Fruit fly (Drosophila melanogaster) whole organism, adult: ENCODE results near the gene HP1c.
A peak's percentile ranks its signal among the peaks of the same experiment; 100 is the strongest.

Experiments used
- CG11617 ChIP-seq: fragments of 200-800 bp; sonication (Bioruptor generic); optimal IDR thresholded peaks from 2 replicates; lab custom pipeline; 2017; ENCODE audit warnings: mild to moderate bottlenecking, missing biosample characterization, missing genetic modification reagents, missing genetic modification characterization
- CG12768 ChIP-seq: fragments of 200-800 bp; sonication (Bioruptor generic); optimal IDR thresholded peaks from 2 replicates; lab custom pipeline; 2017; ENCODE audit warnings: missing biosample characterization, missing genetic modification characterization, mild to moderate bottlenecking, moderate library complexity, missing genetic modification reagents
- CG14711 ChIP-seq: fragments of 200-800 bp; sonication (Bioruptor generic); optimal IDR thresholded peaks from 2 replicates; lab custom pipeline; 2018; ENCODE audit warnings: missing biosample characterization, mild to moderate bottlenecking, missing genetic modification characterization, moderate library complexity
- CG1620 ChIP-seq: fragments of 200-800 bp; sonication (Bioruptor generic); optimal IDR thresholded peaks from 2 replicates; lab custom pipeline; 2016; ENCODE audit warnings: missing biosample characterization, missing genetic modification characterization
- CG33017 ChIP-seq: fragments of 200-800 bp; sonication (Bioruptor generic); optimal IDR thresholded peaks from 2 replicates; lab custom pipeline; 2018; ENCODE audit warnings: missing biosample characterization, mild to moderate bottlenecking, missing genetic modification characterization, moderate library complexity
- CG5204 ChIP-seq: fragments of 200-800 bp; sonication (Bioruptor generic); optimal IDR thresholded peaks from 2 replicates; lab custom pipeline; 2016; ENCODE audit warnings: missing biosample characterization, missing genetic modification characterization
- CG7045 ChIP-seq: fragments of 200-800 bp; sonication (Bioruptor generic); optimal IDR thresholded peaks from 2 replicates; lab custom pipeline; 2017; ENCODE audit warnings: missing biosample characterization, mild to moderate bottlenecking, missing genetic modification characterization
- CG7101 ChIP-seq: fragments of 200-800 bp; sonication (Bioruptor generic); optimal IDR thresholded peaks from 2 replicates; lab custom pipeline; 2018; ENCODE audit warnings: missing biosample characterization, mild to moderate bottlenecking, missing genetic modification characterization, moderate library complexity
- Clk ChIP-seq: fragments of 200-800 bp; sonication (Bioruptor generic); optimal IDR thresholded peaks from 2 replicates; lab custom pipeline; 2017; ENCODE audit warnings: missing biosample characterization, missing genetic modification characterization
- Crg-1 ChIP-seq: fragments of 200-800 bp; sonication (Bioruptor generic); optimal IDR thresholded peaks from 2 replicates; lab custom pipeline; 2016; ENCODE audit warnings: missing biosample characterization, missing genetic modification characterization
- Mnt ChIP-seq: fragments of 200-800 bp; sonication (Bioruptor generic); optimal IDR thresholded peaks from 2 replicates; lab custom pipeline; 2016; ENCODE audit warnings: missing biosample characterization, mild to moderate bottlenecking, missing genetic modification characterization
- bab1 ChIP-seq: fragments of 200-800 bp; sonication (Bioruptor generic); optimal IDR thresholded peaks from 3 replicates; lab custom pipeline; 2019; ENCODE audit warnings: missing biosample characterization, mild to moderate bottlenecking, missing genetic modification characterization, moderate library complexity
- cic ChIP-seq: fragments of 200-800 bp; sonication (Bioruptor generic); optimal IDR thresholded peaks from 2 replicates; lab custom pipeline; 2017; ENCODE audit warnings: missing biosample characterization, mild to moderate bottlenecking, missing genetic modification characterization, moderate library complexity
- cnc ChIP-seq, 2 experiments: fragments of >200 bp; optimal IDR thresholded peaks; 2 replicates each; lab custom pipeline; 2017
- kay ChIP-seq: fragments of 200-800 bp; sonication (Bioruptor generic); peaks from one replicate; lab custom pipeline; 2016; ENCODE audit warnings: missing biosample characterization, missing genetic modification characterization, borderline replicate concordance
- ovo ChIP-seq: fragments of 200-800 bp; sonication (Bioruptor generic); optimal IDR thresholded peaks from 2 replicates; lab custom pipeline; 2016; ENCODE audit warnings: missing biosample characterization, missing genetic modification characterization
- pad ChIP-seq: fragments of 200-800 bp; sonication (Bioruptor generic); optimal IDR thresholded peaks from 3 replicates; lab custom pipeline; 2017; ENCODE audit warnings: missing biosample characterization, missing genetic modification characterization, mild to moderate bottlenecking, moderate library complexity, missing genetic modification reagents
- tj ChIP-seq: fragments of 200-800 bp; sonication (Bioruptor generic); optimal IDR thresholded peaks from 3 replicates; lab custom pipeline; 2017; ENCODE audit warnings: missing biosample characterization, mild to moderate bottlenecking, missing genetic modification characterization, moderate library complexity
- toe ChIP-seq: fragments of 200-800 bp; sonication (Bioruptor generic); optimal IDR thresholded peaks from 2 replicates; lab custom pipeline; 2016; ENCODE audit warnings: missing biosample characterization, missing genetic modification characterization

The HP1c gene

dm6 chr3R:22745432-22745831 is at the start of gene HP1c, which contains the start of gene vret:
Gene HP1c, plus strand, starts transcription at chr3R:22745620.
Gene vret, minus strand, starts transcription at chr3R:22745581.
- TF ChIP-seq bab1 (GFP tag; lab: Kevin White, UChicago) (peak; percentile 17), cnc (optimal IDR thresholded peaks at IDR 0.05; lab: Kevin White, UChicago) (no peak)

dm6 chr3R:22698208-22698607 is 47.2 kb upstream of the HP1c start, which contains the start of gene Cyp6d4:
Gene Cyp6d4, plus strand, starts transcription at chr3R:22698319.
- TF ChIP-seq Mnt (GFP tag; lab: Kevin White, UChicago) (no peak), kay (GFP tag; lab: Kevin White, UChicago) (no peak), bab1 (GFP tag; lab: Kevin White, UChicago) (peak; percentile 11)

- no peak for TF ChIP-seq CG5204
- TF ChIP-seq CG7101: no peak
- TF ChIP-seq Clk (GFP tag; lab: Kevin White, UChicago): no peak
- no peak for TF ChIP-seq CG7045 (GFP tag; lab: Kevin White, UChicago)
- no peak for TF ChIP-seq cnc (optimal IDR thresholded peaks at IDR 0.05; lab: Kevin White, UChicago)
Observed at dm6 chr3R:22701793-22702192, 43.6 kb upstream of the HP1c start, which contains the start of the genes CG6972 and CCAP. Gene CG6972, plus strand, starts transcription at chr3R:22702007. Gene CCAP, minus strand, starts transcription at chr3R:22702084.

- no peak for TF ChIP-seq CG1620 (GFP tag; lab: Kevin White, UChicago)
- no peak for TF ChIP-seq CG14711 (tag; lab: Kevin White, UChicago)
- TF ChIP-seq CG11617 (GFP tag; lab: Kevin White, UChicago): no peak
- no peak for TF ChIP-seq CG33017 (tag; lab: Kevin White, UChicago)
- TF ChIP-seq cic (GFP tag; lab: Kevin White, UChicago): no peak
- no peak for TF ChIP-seq Clk (GFP tag; lab: Kevin White, UChicago)
- TF ChIP-seq tj: no peak
- no peak for TF ChIP-seq toe (GFP tag; lab: Kevin White, UChicago)
- TF ChIP-seq CG5204: no peak
- TF ChIP-seq Mnt (GFP tag; lab: Kevin White, UChicago): no peak
- TF ChIP-seq ovo: no peak
- TF ChIP-seq CG7101: no peak
- TF ChIP-seq bab1 (GFP tag; lab: Kevin White, UChicago): no peak
- TF ChIP-seq cnc (optimal IDR thresholded peaks at IDR 0.05; lab: Kevin White, UChicago): no peak
- TF ChIP-seq pad (GFP tag; lab: Kevin White, UChicago): no peak
- no peak for TF ChIP-seq CG7045 (GFP tag; lab: Kevin White, UChicago)
Observed at dm6 chr3R:22707178-22707577, 38.2 kb upstream of the HP1c start, which contains the start of gene CG13842. Gene CG13842, minus strand, starts transcription at chr3R:22707278.

dm6 chr3R:22710662-22711061 is 34.8 kb upstream of the HP1c start, which contains the start of gene CG4907:
Gene CG4907, minus strand, starts transcription at chr3R:22710762.
- TF ChIP-seq bab1 (GFP tag; lab: Kevin White, UChicago) (no peak), CG12768 (GFP tag; lab: Kevin White, UChicago) (no peak), Clk (GFP tag; lab: Kevin White, UChicago) (no peak), CG7101 (no peak), cic (GFP tag; lab: Kevin White, UChicago) (no peak), toe (GFP tag; lab: Kevin White, UChicago) (no peak), cnc (optimal IDR thresholded peaks at IDR 0.05; lab: Kevin White, UChicago) (no peak), CG7045 (GFP tag; lab: Kevin White, UChicago) (no peak), Crg-1 (GFP tag; lab: Kevin White, UChicago) (no peak), CG5204 (no peak), kay (GFP tag; lab: Kevin White, UChicago) (no peak), CG11617 (GFP tag; lab: Kevin White, UChicago) (no peak), ovo (no peak), Mnt (GFP tag; lab: Kevin White, UChicago) (no peak), pad (GFP tag; lab: Kevin White, UChicago) (no peak), CG14711 (tag; lab: Kevin White, UChicago) (no peak), CG1620 (GFP tag; lab: Kevin White, UChicago) (no peak)

dm6 chr3R:22717863-22718262 is 27.6 kb upstream of the HP1c start:
- TF ChIP-seq CG33017 (tag; lab: Kevin White, UChicago) (no peak), CG7101 (no peak), kay (GFP tag; lab: Kevin White, UChicago) (no peak), bab1 (GFP tag; lab: Kevin White, UChicago) (no peak), cic (GFP tag; lab: Kevin White, UChicago) (no peak), tj (no peak)

dm6 chr3R:22718401-22718800 is 27.0 kb upstream of the HP1c start:
- TF ChIP-seq kay (GFP tag; lab: Kevin White, UChicago) (peak; percentile 79), toe (GFP tag; lab: Kevin White, UChicago) (no peak)
